Worm (Caenorhabditis elegans) whole organism, L4/young adult: ENCODE data around the gene ncx-5.

Experiments used
- W03F9.2 ChIP-seq: fragments of 150-350 bp; optimal IDR thresholded peaks from 2 replicates; lab custom pipeline; 2014; ENCODE audit warnings: missing biosample characterization, missing genetic modification characterization
- dao-5 ChIP-seq: sonication (generic microtip); optimal IDR thresholded peaks from 2 replicates; lab custom pipeline; 2016; ENCODE audit warnings: missing genotype, missing genetic modification characterization, moderate library complexity, missing compliant biosample characterization
- him-1 ChIP-seq: sonication (generic microtip); optimal IDR thresholded peaks from 2 replicates; lab custom pipeline; 2016; ENCODE audit warnings: missing genotype, missing genetic modification reagents, missing genetic modification characterization, missing compliant biosample characterization

DNA sequence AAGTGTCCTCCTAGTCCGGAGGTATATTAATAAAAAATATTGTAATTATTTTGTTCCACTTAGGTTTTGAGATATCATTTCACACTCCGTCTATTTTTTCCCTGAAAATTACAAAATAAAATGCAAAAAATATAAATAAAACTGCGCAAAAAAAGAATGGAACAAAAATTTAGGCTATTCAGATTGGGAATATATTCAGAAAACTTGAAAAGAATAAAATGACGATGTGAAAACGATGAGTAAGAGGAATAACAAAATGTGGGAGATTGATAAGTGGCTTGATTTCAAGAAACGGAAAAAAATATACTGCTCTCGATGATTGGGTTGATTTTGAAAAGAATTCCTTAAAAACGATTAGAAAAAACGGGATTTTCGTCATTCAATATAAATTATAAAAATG, 24.4 kb upstream of the ncx-5 start, which contains the start of gene dmsr-8:
- no peak for TF ChIP-seq him-1
- TF ChIP-seq dao-5 (tag; lab: Kevin White, UChicago): no peak
- TF ChIP-seq W03F9.2: no peak
